Fruit fly (Drosophila melanogaster): ENCODE results near the gene RpL23A.

The RpL23A gene

DNA sequence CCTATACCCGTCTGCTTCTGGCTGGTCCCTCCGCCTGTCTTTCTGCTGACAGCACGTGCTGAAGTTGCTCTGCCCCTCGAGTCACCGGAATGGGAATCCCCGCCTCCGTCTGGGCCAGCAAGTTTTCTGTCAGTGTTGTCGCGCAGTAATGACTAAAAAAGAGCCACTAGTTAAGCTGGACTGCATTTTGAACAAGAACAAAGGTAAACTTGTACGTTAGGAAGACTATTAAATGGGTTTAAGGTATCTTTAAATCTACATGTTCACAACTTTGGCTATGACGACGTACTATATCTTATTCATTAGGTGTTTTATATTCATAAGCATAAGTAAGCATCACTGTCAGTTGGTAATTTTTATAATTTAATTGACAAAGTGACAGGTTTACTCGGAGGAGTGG lies 10.9 kb upstream of the RpL23A start:
- TF ChIP-seq pan (optimal IDR thresholded peaks at IDR 0.05) (no peak), Dll (optimal IDR thresholded peaks at IDR 0.05) (no peak)

DNA sequence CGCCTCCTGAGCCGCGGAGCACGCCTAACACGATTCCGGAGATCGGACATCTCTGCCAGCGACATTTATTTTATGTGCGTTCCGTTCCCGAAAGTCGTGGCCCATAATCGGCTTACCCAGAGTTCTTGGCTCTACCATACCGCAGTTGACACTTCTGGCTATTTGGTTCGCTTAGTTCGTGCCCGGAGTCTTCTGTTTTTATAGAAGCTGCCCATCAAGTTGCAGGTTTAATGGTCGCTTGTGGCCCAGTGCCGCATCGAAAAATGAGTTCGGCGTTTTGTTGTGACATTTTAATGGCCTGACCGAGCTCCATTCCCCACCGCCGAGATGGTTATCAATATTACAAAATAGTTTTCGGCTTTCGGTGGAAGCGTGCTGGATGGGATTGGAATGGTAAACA lies 7.8 kb upstream of the RpL23A start:
- TF ChIP-seq pan (optimal IDR thresholded peaks at IDR 0.05) (no peak), usp (GFP tag; optimal IDR thresholded peaks at IDR 0.05) (no peak), Dll (optimal IDR thresholded peaks at IDR 0.05) (no peak), psq (optimal IDR thresholded peaks at IDR 0.05) (no peak), CG8478 (optimal IDR thresholded peaks at IDR 0.05) (no peak), EcR (GFP tag; optimal IDR thresholded peaks at IDR 0.05) (no peak)

DNA sequence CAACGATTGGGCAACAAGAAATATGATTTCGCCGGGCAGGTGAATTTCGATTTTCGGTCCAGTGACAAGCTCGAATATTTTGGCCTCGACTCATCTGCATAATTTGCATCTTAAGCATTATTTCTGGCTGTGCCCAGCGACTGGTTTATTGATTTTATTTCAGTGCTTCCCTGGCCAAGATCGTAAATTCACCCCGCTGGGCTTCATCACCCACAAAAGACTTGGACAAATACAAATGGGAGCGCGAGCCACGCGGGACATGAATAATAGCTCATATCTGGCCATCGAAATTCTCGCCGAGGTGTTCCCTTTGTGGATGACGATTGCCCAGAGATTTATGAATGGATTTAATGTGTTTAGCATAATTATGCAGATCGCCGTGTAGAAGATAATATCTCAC lies 6.8 kb upstream of the RpL23A start:
- no peak for TF ChIP-seq pan (optimal IDR thresholded peaks at IDR 0.05)
- no peak for TF ChIP-seq CG8478 (optimal IDR thresholded peaks at IDR 0.05)
- no peak for TF ChIP-seq Dll (optimal IDR thresholded peaks at IDR 0.05)
- no peak for TF ChIP-seq EcR (GFP tag; optimal IDR thresholded peaks at IDR 0.05)
- no peak for TF ChIP-seq usp (GFP tag; optimal IDR thresholded peaks at IDR 0.05)
- TF ChIP-seq psq (optimal IDR thresholded peaks at IDR 0.05), result no peak

DNA sequence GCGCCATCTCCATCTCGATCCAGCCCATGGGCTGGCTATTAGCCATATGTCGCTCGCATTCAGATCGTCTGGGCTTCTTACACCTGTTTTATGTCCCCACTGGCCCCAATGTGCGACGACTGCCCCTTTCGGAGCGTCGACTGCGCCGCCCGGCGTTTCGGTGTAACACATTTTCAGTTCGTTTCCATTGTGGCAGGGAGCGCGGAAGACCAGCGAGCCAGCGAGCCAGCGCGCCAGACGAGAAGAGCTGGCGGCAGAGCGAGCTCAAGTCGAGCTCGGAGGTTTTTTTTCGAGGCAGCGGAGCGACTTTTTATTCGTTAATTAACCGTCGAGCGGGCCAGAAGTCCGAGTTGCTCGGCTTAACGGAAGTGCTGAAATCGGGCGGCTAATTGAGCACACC lies 5.9 kb upstream of the RpL23A start, which contains the start of gene CG7991:
CG7991 (plus strand) TSS at position 329 of the 400 bp plus-strand sequence.
- no peak for TF ChIP-seq pan (optimal IDR thresholded peaks at IDR 0.05)
- no peak for TF ChIP-seq EcR (GFP tag; optimal IDR thresholded peaks at IDR 0.05)
- TF ChIP-seq Dll (optimal IDR thresholded peaks at IDR 0.05), result no peak
- no peak for TF ChIP-seq usp (GFP tag; optimal IDR thresholded peaks at IDR 0.05)
- TF ChIP-seq psq (optimal IDR thresholded peaks at IDR 0.05), result no peak
- TF ChIP-seq CG8478 (optimal IDR thresholded peaks at IDR 0.05), result no peak

DNA sequence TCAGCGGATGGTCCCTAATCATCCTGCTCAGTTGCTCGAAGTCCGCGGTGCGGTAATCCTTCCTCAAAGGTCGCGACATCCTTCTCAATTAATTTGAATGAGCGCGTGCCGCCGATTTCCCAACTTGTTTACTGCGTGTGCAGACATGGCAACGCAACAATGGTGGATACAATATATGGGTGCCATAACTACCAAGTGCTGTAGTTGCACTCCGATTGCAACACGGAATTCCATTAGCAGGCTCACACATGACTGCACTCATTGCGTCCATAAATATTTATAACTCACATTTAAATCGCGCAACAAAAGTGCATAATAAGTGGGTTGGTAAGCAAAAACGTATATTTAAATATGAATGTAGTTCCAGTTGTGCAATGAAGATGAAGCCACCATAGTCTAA lies 4.2 kb upstream of the RpL23A start, which contains the start of gene CG13930:
CG13930 (minus strand) TSS at position 101 of the 400 bp plus-strand sequence.
- TF ChIP-seq CG8478 (optimal IDR thresholded peaks at IDR 0.05) (no peak), usp (GFP tag; optimal IDR thresholded peaks at IDR 0.05) (no peak), psq (optimal IDR thresholded peaks at IDR 0.05) (no peak), Dll (optimal IDR thresholded peaks at IDR 0.05) (no peak), EcR (GFP tag; optimal IDR thresholded peaks at IDR 0.05) (no peak), pan (optimal IDR thresholded peaks at IDR 0.05) (no peak)

DNA sequence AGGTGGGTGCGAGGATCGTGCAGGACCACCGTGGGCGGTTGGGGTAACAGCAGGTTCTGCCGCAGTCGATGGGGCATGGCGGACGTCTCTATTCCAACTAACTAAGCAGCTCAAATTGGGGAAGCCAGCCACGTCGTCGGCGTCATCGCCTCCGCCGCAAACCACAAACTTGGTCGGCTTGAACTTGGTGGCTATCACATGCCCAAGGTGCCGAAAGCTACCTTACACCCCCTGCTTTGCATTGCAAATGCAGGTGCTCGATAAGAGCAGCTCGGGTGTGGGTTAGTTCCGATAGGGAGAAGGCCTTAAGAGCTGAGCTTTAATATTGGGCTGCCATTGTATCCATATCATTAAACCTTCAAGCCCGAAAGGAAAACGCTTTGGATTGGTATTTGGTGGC lies 1.6 kb upstream of the RpL23A start, which contains the start of gene RabX5:
RabX5 (minus strand) TSS at position 101 of the 400 bp plus-strand sequence.
- TF ChIP-seq Dll (optimal IDR thresholded peaks at IDR 0.05) (no peak), pan (optimal IDR thresholded peaks at IDR 0.05) (no peak), CG8478 (optimal IDR thresholded peaks at IDR 0.05) (no peak), psq (optimal IDR thresholded peaks at IDR 0.05) (no peak), EcR (GFP tag; optimal IDR thresholded peaks at IDR 0.05) (no peak), usp (GFP tag; optimal IDR thresholded peaks at IDR 0.05) (no peak)

DNA sequence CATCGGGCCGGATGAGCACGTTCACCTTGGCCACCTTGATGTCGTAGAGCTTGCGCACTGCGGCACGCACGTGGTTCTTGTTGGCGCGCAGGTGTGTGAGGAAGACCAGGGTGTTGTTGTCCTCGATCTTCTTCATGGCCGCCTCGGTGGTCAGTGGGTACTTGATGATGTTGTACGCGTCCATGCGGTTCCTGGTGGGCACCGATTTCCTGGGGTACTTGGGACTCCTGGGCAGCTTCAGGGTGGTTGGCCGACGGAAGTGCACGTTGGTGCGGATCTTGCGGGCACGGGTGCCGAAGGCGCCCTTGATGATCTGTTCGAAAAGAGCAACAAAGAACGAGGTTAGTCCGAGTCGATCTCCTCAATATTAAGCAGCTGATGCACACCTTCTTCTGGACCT lies 1.0 kb downstream of the RpL23A start:
- no peak for TF ChIP-seq Dll (optimal IDR thresholded peaks at IDR 0.05)
- no peak for TF ChIP-seq CG8478 (optimal IDR thresholded peaks at IDR 0.05)
- TF ChIP-seq psq (optimal IDR thresholded peaks at IDR 0.05), result no peak
- no peak for TF ChIP-seq usp (GFP tag; optimal IDR thresholded peaks at IDR 0.05)
- no peak for TF ChIP-seq EcR (GFP tag; optimal IDR thresholded peaks at IDR 0.05)
- TF ChIP-seq pan (optimal IDR thresholded peaks at IDR 0.05), result no peak

DNA sequence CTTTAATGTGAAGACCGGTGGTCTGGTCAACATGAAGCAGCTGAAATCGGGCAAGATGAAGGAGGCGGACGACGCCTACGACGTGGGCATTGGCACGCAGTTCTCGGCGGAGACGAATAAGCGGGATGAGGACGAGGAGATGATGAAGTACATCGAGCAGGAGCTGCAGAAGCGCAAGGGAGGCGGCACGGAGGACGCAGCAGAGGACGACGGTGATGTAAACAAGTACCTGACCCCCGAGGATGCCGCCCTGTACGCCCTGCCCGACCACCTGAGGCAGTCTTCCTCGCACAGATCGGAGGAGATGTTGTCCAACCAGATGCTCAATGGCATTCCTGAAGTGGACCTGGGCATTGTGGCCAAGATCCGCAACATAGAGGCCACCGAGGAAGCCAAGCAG lies 2.9 kb downstream of the RpL23A start:
- no peak for TF ChIP-seq psq (optimal IDR thresholded peaks at IDR 0.05)
- TF ChIP-seq EcR (GFP tag; optimal IDR thresholded peaks at IDR 0.05), result no peak
- no peak for TF ChIP-seq Dll (optimal IDR thresholded peaks at IDR 0.05)
- no peak for TF ChIP-seq CG8478 (optimal IDR thresholded peaks at IDR 0.05)
- TF ChIP-seq pan (optimal IDR thresholded peaks at IDR 0.05), result no peak
- TF ChIP-seq usp (GFP tag; optimal IDR thresholded peaks at IDR 0.05), result no peak

DNA sequence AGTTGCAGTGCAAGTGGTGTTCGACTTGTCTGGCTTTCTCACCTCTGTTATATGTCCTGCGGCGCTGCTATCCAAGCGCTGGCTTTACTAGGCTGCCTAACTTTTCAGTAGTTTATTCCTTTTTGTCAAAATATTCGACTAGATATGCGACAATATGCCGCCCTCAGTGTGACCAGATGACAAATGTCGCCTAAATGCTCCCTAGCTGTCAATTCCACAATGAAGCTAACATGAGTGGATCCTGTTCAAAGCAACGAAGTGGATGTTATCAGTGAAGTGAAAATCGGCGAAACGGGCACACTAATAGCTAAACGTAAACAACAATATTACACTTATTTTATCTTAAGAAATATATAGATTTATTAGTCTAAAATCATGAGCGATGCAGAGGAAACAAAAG lies 3.6 kb downstream of the RpL23A start, which contains the start of the genes Srrm234 and CG7974:
Srrm234 (minus strand) TSS at position 189 of the 400 bp plus-strand sequence.
CG7974 (plus strand) TSS at position 263 of the 400 bp plus-strand sequence.
- no peak for TF ChIP-seq Dll (optimal IDR thresholded peaks at IDR 0.05)
- TF ChIP-seq usp (GFP tag; optimal IDR thresholded peaks at IDR 0.05), result no peak
- TF ChIP-seq psq (optimal IDR thresholded peaks at IDR 0.05), result no peak
- no peak for TF ChIP-seq pan (optimal IDR thresholded peaks at IDR 0.05)
- TF ChIP-seq CG8478 (optimal IDR thresholded peaks at IDR 0.05), result no peak
- no peak for TF ChIP-seq EcR (GFP tag; optimal IDR thresholded peaks at IDR 0.05)

DNA sequence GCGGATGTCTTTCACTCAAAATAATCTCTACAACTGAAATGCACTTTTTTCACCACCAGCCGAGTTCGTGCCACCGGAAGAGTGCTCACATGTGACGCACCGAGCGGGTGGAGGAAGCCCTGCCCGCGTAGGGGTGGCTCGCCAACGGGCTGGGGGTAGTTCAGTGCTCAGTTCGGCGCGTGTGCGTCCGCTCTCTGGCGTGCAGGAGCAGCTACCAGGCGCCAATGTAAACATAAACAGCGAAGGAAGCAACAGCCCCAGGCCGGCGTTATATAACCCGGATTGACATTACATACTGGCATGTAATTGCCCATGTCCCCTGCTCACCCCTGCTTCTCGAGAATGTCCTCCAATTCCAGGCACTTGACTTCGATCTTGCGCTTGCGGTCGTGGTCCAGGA lies 4.2 kb downstream of the RpL23A start:
- no peak for TF ChIP-seq EcR (GFP tag; optimal IDR thresholded peaks at IDR 0.05)
- no peak for TF ChIP-seq CG8478 (optimal IDR thresholded peaks at IDR 0.05)
- no peak for TF ChIP-seq pan (optimal IDR thresholded peaks at IDR 0.05)

DNA sequence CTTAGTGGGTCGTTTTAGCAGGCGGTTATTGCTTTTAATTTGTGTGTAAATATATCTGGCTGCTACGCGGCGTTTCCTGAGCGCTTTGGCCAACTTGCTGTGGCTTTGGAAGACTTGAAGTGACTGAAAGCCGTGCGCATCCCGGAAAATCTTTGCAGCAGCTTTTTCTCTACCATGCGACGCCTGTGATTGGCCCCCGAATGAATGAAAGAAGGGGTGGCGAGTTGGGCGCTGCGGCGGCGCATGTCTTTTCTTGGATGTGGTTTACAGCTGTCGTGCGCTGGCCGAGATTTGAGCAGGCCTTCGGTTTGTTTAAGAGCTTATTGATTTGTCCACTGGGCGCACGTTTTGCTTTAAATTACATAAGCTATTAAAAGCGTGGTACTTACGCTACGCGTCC lies 4.9 kb downstream of the RpL23A start:
- TF ChIP-seq EcR (GFP tag; optimal IDR thresholded peaks at IDR 0.05), result no peak
- no peak for TF ChIP-seq usp (GFP tag; optimal IDR thresholded peaks at IDR 0.05)
- TF ChIP-seq Dll (optimal IDR thresholded peaks at IDR 0.05), result no peak
- no peak for TF ChIP-seq psq (optimal IDR thresholded peaks at IDR 0.05)
- no peak for TF ChIP-seq CG8478 (optimal IDR thresholded peaks at IDR 0.05)
- TF ChIP-seq pan (optimal IDR thresholded peaks at IDR 0.05), result no peak

DNA sequence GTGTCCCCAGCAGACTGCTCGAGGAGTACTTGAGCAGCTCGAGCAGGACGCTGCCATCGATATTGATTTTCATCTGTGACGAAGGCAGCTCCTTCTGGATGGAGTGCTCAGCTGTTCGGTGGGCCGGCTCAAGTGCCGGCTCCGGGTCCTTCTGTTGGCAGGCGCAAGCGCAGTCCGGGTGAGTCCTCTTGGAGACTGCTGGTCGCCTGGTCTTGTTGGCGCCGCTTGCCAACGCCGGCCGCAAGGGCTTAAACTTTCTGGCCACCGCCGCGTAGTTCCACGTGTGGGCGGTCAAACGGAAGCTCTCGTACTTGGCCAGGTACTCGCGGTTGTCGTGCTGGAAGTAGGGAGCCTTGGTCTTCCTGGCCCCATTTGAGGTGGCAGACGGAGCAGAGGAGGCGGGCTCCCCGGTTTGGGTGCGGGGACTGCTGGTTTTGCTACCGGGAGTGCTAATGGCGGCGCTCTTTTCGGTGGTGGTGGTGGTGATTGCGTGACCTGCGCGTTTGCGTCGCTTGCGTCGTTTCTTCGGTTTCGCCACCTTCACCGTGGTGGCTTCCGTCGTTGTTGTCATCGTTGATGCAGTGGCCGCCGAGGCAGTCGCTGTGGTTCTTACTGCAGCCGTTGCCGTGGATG lies 6.6 kb downstream of the RpL23A start:
- TF ChIP-seq EcR (GFP tag; optimal IDR thresholded peaks at IDR 0.05) (no peak), CG8478 (optimal IDR thresholded peaks at IDR 0.05) (no peak), pan (optimal IDR thresholded peaks at IDR 0.05) (no peak), Dll (optimal IDR thresholded peaks at IDR 0.05) (no peak)

DNA sequence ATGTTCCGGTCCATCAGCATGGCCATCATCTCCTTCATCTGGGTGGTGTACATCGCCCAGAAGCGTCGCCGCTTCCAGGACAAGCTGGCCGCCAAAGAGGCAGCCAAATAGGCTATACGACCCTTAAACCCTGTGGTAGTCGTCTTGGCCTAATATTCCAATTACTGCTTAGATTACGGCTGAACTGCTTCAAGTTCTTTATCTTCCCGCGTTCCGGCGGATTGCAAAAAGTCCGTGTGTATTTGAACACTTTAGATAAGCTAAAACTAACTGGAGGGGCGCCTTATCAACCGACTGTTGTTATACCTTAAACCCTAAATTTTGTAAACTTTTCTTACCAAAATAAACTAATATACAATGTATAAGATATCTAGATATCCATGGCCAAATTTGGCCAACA lies 14.7 kb downstream of the RpL23A start:
- no peak for TF ChIP-seq pan (optimal IDR thresholded peaks at IDR 0.05)
- no peak for TF ChIP-seq EcR (GFP tag; optimal IDR thresholded peaks at IDR 0.05)
- TF ChIP-seq CG8478 (optimal IDR thresholded peaks at IDR 0.05), result no peak
- TF ChIP-seq usp (GFP tag; optimal IDR thresholded peaks at IDR 0.05), result no peak
- TF ChIP-seq psq (optimal IDR thresholded peaks at IDR 0.05), result no peak
- TF ChIP-seq Dll (optimal IDR thresholded peaks at IDR 0.05), result no peak

All from whole organism.